Worm (Caenorhabditis elegans): Measurements from ENCODE around the gene plg-1.

Gene plg-1

DNA sequence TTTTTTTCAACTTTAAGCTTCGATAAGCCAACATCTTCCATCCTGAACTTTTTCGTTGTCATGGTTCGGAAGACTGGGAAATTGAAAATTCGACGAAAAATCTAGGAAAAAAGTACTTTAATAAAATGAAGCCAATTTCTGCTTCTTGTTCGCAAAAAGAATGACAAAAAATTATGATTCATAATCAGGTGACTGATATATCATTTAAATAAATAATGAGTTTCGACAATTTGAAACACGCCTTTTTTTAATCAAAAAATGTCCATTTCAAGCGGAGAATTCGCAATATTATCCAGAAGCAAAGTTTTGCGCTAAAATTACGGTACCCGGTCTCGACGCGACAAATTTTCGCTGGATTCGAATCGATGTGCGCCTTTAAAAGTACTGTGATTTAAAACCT is 6.9 kb upstream of the plg-1 start, which contains the start of gene F44E2.6:
F44E2.6 (minus strand) TSS at position 101 of the 400 bp plus-strand sequence.
- TF ChIP-seq ceh-34 (tag; optimal IDR thresholded peaks at IDR 0.05) (no peak), K02D7.2 (tag; optimal IDR thresholded peaks at IDR 0.05) (no peak), sox-2 (GFP tag; IDR thresholded peaks at IDR 0.05) (no peak), unc-86 (tag; optimal IDR thresholded peaks at IDR 0.05) (no peak), mec-3 (tag; optimal IDR thresholded peaks at IDR 0.05; ENCODE audit: borderline replicate concordance) (no peak)

DNA sequence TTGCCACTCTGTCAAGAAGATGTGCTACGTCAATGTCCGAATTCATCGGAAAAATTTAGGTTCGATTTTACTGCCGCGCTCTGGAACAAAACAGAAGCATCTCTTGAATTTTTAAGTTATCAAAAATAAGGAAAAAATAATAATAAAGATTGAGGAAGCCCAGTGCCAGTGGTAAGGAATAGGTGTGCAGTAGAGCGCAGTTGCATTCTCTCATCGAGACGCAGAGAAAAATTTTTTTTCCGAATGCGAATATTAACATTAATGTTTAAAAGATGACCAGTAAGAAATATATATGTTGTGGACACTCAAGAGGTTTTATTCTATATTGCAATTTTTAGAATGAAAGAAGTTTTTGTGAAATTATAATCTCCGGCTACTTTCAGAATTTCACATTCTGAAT is 4.3 kb upstream of the plg-1 start:
- TF ChIP-seq tbx-7 (tag; optimal IDR thresholded peaks at IDR 0.05): no peak
- TF ChIP-seq ceh-34 (tag; optimal IDR thresholded peaks at IDR 0.05): no peak
- TF ChIP-seq ceh-9 (tag; optimal IDR thresholded peaks at IDR 0.05): no peak
- TF ChIP-seq ceh-22 (tag; optimal IDR thresholded peaks at IDR 0.05): no peak
- TF ChIP-seq unc-55 (GFP tag; optimal IDR thresholded peaks at IDR 0.05): peak; percentile 6
- peak; percentile 14 for TF ChIP-seq nfya-1 (tag; optimal IDR thresholded peaks at IDR 0.05)

DNA sequence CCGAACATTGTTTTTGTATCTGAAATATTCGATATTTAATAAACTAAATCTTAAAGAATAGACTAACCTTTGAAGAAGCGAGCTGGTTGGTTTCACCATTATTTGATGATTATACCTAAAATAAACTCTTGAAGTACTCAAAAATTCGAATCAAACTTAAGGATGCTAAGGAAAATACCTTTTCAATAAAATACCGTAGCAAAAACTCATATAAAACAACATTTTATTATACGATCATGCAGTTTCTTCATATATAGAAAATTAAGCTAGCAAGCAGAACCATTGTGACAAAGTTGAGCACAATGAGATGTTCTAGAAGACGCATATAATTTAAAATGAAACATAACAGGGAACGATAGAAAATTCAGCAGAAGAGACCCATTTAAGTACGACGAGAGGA is 3.7 kb upstream of the plg-1 start, which contains the start of gene F44E2.7:
F44E2.7 (minus strand) TSS at position 101 of the 400 bp plus-strand sequence.
- no peak for TF ChIP-seq Y22D7AL.16 (tag; optimal IDR thresholded peaks at IDR 0.05)
- TF ChIP-seq pat-9 (tag; optimal IDR thresholded peaks at IDR 0.05): no peak
- TF ChIP-seq pha-2 (tag; optimal IDR thresholded peaks at IDR 0.05): no peak
- TF ChIP-seq ceh-34 (tag; optimal IDR thresholded peaks at IDR 0.05): no peak
- TF ChIP-seq T23F11.4 (GFP tag; optimal IDR thresholded peaks at IDR 0.05): no peak
- no peak for TF ChIP-seq ref-2 (tag; optimal IDR thresholded peaks at IDR 0.05)
- no peak for TF ChIP-seq ceh-2 (tag; optimal IDR thresholded peaks at IDR 0.05)
- no peak for TF ChIP-seq fkh-6 (tag; optimal IDR thresholded peaks at IDR 0.05)
- TF ChIP-seq dmd-4 (tag; optimal IDR thresholded peaks at IDR 0.05; ENCODE audit: borderline replicate concordance): no peak

DNA sequence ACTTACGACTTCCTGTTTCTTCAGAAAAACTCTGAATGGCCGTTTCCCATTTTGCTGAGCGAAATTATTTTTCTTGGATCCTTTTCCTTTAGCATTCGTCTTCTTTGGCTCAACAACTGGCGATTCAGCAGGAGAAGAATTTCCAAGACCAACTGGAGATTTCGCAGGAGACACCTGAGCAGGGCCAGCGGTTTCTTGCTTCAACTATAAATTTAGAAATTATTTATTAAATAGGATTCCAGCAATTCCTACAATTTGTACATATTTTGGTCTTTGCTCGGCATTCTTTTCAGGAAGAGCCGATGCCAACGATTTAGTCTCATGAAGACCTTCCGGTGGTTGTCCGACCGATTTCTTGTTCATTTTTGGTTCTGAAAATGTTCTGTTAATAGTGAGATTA is 2.6 kb upstream of the plg-1 start, which contains the start of gene F44E2.8:
F44E2.8 (minus strand) TSS at position 371 of the 400 bp plus-strand sequence.
- no peak for TF ChIP-seq dmd-4 (tag; optimal IDR thresholded peaks at IDR 0.05; ENCODE audit: borderline replicate concordance)
- no peak for TF ChIP-seq unc-86 (tag; optimal IDR thresholded peaks at IDR 0.05)
- no peak for TF ChIP-seq ahr-1 (tag; optimal IDR thresholded peaks at IDR 0.05)
- TF ChIP-seq fax-1 (tag; optimal IDR thresholded peaks at IDR 0.05): no peak
- no peak for TF ChIP-seq unc-42 (tag; optimal IDR thresholded peaks at IDR 0.05)

DNA sequence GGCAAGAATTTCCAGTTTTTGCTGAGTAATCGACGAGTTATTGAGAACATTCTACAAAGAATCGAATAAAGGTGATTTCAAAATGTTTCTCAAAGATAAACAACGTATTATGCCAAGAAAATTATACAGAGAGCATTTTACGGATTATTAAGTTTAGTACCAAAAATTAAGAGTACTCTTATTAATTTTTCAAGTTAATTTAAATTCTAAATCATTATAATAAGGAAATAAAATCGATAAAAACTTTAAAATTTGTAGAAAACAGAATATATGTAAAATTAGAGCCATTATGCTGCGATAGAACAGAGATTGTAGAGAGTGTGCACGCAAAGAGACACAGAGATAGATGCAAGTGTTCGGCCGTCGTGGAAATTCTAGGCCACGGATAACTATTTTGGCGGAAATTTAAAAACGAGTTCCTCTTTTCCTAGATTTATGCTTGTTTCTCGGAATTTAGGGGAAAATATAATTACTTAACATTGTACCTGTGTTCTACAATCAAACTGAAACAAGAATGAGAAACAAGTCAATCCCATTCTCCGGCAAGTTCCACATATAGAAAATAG is 1.5 kb upstream of the plg-1 start, which contains the start of gene F44E2.9:
F44E2.9 (minus strand) TSS at position 51 of the 566 bp plus-strand sequence.
- TF ChIP-seq ceh-31 (tag; optimal IDR thresholded peaks at IDR 0.05): peak; percentile 86
- TF ChIP-seq mec-3 (tag; optimal IDR thresholded peaks at IDR 0.05; ENCODE audit: borderline replicate concordance): peak; percentile 70
- peak; percentile 51 for TF ChIP-seq ref-2 (tag; optimal IDR thresholded peaks at IDR 0.05)
- peak; percentile 87 for TF ChIP-seq C08G9.2 (tag; optimal IDR thresholded peaks at IDR 0.05)
- TF ChIP-seq ceh-14 (tag; optimal IDR thresholded peaks at IDR 0.05): peak; percentile 1
- peak; percentile 22 for TF ChIP-seq nfya-1 (tag; optimal IDR thresholded peaks at IDR 0.05)
- peak; percentile 77 for TF ChIP-seq ceh-2 (tag; optimal IDR thresholded peaks at IDR 0.05)
- TF ChIP-seq che-1 (tag; optimal IDR thresholded peaks at IDR 0.05): no peak
- TF ChIP-seq ceh-19 (GFP tag; optimal IDR thresholded peaks at IDR 0.05): no peak
- TF ChIP-seq ets-4 (tag; optimal IDR thresholded peaks at IDR 0.05): peak; percentile 81
- TF ChIP-seq ztf-16 (tag; optimal IDR thresholded peaks at IDR 0.05): no peak
- peak; percentile 25 for TF ChIP-seq unc-42 (tag; optimal IDR thresholded peaks at IDR 0.05)
- peak; percentile 29 for TF ChIP-seq fax-1 (tag; optimal IDR thresholded peaks at IDR 0.05)
- peak; percentile 59 for TF ChIP-seq hlh-8 (tag; optimal IDR thresholded peaks at IDR 0.05)
- no peak for TF ChIP-seq hlh-6 (tag; optimal IDR thresholded peaks at IDR 0.05)
- TF ChIP-seq zip-5 (tag; optimal IDR thresholded peaks at IDR 0.05): peak; percentile 66
- TF ChIP-seq tbx-7 (tag; optimal IDR thresholded peaks at IDR 0.05): peak; percentile 76
- peak; percentile 21 for TF ChIP-seq lim-6 (tag; optimal IDR thresholded peaks at IDR 0.05)
- no peak for TF ChIP-seq fkh-10 (GFP tag; optimal IDR thresholded peaks at IDR 0.05)
- no peak for TF ChIP-seq elt-4 (tag; optimal IDR thresholded peaks at IDR 0.05)
- TF ChIP-seq ceh-48 (tag; optimal IDR thresholded peaks at IDR 0.05): no peak
- TF ChIP-seq hlh-30 (tag; optimal IDR thresholded peaks at IDR 0.05; ENCODE audit: insufficient read depth): peak; percentile 13
- TF ChIP-seq tbx-2 (tag; optimal IDR thresholded peaks at IDR 0.05): peak; percentile 78
- TF ChIP-seq rnt-1 (tag; optimal IDR thresholded peaks at IDR 0.05): peak; percentile 52
- peak; percentile 27 for TF ChIP-seq ceh-18 (tag; optimal IDR thresholded peaks at IDR 0.05)
- no peak for TF ChIP-seq unc-86 (tag; optimal IDR thresholded peaks at IDR 0.05)
- peak; percentile 11 for TF ChIP-seq sdc-2 (tag; optimal IDR thresholded peaks at IDR 0.05)
